Fruit fly (Drosophila melanogaster): ENCODE measurements around the gene Kul.
A peak's percentile ranks its signal among the peaks of the same experiment; 100 is the strongest.

DNA sequence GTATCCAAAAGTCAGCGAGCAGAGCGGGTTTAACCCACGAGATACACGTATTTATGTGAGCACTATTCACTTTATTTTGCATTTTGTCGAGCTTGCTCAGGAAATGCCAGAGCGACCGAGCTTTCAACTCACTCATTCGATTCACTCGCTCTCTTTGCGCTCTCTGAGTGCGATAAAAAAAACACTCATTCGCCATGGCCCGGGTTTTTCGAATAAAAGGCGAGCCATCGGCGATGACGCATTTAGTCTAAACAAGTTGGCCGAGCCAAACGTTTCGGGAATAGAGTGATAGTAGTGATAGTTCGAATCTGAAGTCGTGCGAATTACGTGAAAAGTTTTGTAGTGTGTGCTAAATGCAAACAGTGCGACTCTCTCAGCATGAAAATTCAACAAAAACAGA lies 56.7 kb downstream of the Kul start:
- no peak for TF ChIP-seq Usf (GFP tag; optimal IDR thresholded peaks at IDR 0.05)
- no peak for TF ChIP-seq p53 (GFP tag; optimal IDR thresholded peaks at IDR 0.05)
- TF ChIP-seq BtbVII (GFP tag; optimal IDR thresholded peaks at IDR 0.05): peak; percentile 23
- TF ChIP-seq ken (GFP tag; IDR thresholded peaks at IDR 0.05): 0 out of 3 replicates have a peak, but pooled peaks have one; percentile 36
- no peak for TF ChIP-seq jing (GFP tag; optimal IDR thresholded peaks at IDR 0.05)
- TF ChIP-seq CoRest (tag; optimal IDR thresholded peaks at IDR 0.05): no peak
- TF ChIP-seq CG31224 (GFP tag; IDR thresholded peaks at IDR 0.05): no peak; the same call in 1 of the 2 replicates
- no peak for TF ChIP-seq Vsx1 (GFP tag; optimal IDR thresholded peaks at IDR 0.05)
- peak; percentile 33 for TF ChIP-seq CG6683 (GFP tag; optimal IDR thresholded peaks at IDR 0.05)
- no peak for TF ChIP-seq CG11696 (GFP tag; IDR thresholded peaks at IDR 0.05)

Data from whole organism, embryonic.